Worm (Caenorhabditis elegans) whole organism, young adult: Measurements from ENCODE around the gene toh-1.

Experiments
- B0019.2 ChIP-seq: fragments of 200-800 bp; sonication (Bioruptor generic); conservative IDR thresholded peaks from 2 replicates; pipeline ENCODE4 v1.3.6; 2022; ENCODE audit warnings: missing genetic modification reagents, missing genetic modification characterization, missing compliant biosample characterization
- C06A6.2 ChIP-seq: fragments of 200-800 bp; sonication (Bioruptor generic); conservative IDR thresholded peaks from 2 replicates; pipeline ENCODE4 v1.3.6; 2022; ENCODE audit warnings: missing genetic modification characterization, missing compliant biosample characterization
- F33H1.4 ChIP-seq: fragments of 200-800 bp; sonication (Bioruptor generic); IDR thresholded peaks from 2 replicates; pipeline ENCODE4 v1.3.6; 2022; ENCODE audit warnings: missing genetic modification reagents, missing genetic modification characterization, missing compliant biosample characterization
- K11D2.4 ChIP-seq: fragments of 200-800 bp; sonication (Bioruptor generic); IDR thresholded peaks from 2 replicates; pipeline ENCODE4 v1.3.6; 2022; ENCODE audit warnings: missing genetic modification reagents, missing genetic modification characterization, missing compliant biosample characterization
- Y53G8AR.9 ChIP-seq: fragments of 200-800 bp; sonication (Bioruptor generic); conservative IDR thresholded peaks from 2 replicates; pipeline ENCODE4 v1.3.6; 2022; ENCODE audit warnings: missing genetic modification reagents, missing genetic modification characterization, missing compliant biosample characterization
- Y67H2A.10 ChIP-seq: fragments of 200-800 bp; sonication (Bioruptor generic); conservative IDR thresholded peaks from 2 replicates; pipeline ENCODE4 v1.3.6; 2022; ENCODE audit warnings: missing genetic modification reagents, missing genetic modification characterization, missing compliant biosample characterization
- Y95B8A.8 ChIP-seq: fragments of 200-800 bp; sonication (Bioruptor generic); IDR thresholded peaks from 2 replicates; pipeline ENCODE4 v1.3.6; 2022; ENCODE audit warnings: missing genetic modification reagents, missing genetic modification characterization, missing compliant biosample characterization
- aptf-2 ChIP-seq: fragments of 200-800 bp; sonication (Bioruptor generic); conservative IDR thresholded peaks from 2 replicates; pipeline ENCODE4 v1.3.6; 2022; ENCODE audit warnings: missing genetic modification reagents, missing genetic modification characterization, missing compliant biosample characterization
- attf-3 ChIP-seq: fragments of 200-800 bp; sonication (Bioruptor generic); conservative IDR thresholded peaks from 2 replicates; pipeline ENCODE4 v1.3.6; 2022; ENCODE audit warnings: missing genetic modification reagents, missing genetic modification characterization, missing compliant biosample characterization
- attf-5 ChIP-seq: fragments of 200-800 bp; sonication (Bioruptor generic); optimal IDR thresholded peaks from 2 replicates; lab custom pipeline; 2018; ENCODE audit warnings: mild to moderate bottlenecking, missing genetic modification characterization, missing compliant biosample characterization
- bed-2 ChIP-seq: fragments of 200-800 bp; sonication (Bioruptor generic); IDR thresholded peaks from 2 replicates; pipeline ENCODE4 v1.3.6; 2022; ENCODE audit warnings: missing genetic modification reagents, missing genetic modification characterization, missing compliant biosample characterization
- cebp-1 ChIP-seq, 2 experiments: fragments of 200-800 bp in 1 of 2; sonication (Bioruptor generic) in 1 of 2; sonication (generic microtip) in 1 of 2; IDR thresholded peaks in 1 of 2; optimal IDR thresholded peaks in 1 of 2; 2 replicates each; pipeline versions ENCODE4 v1.3.6 to Lab custom; 2017 to 2022; ENCODE audit warnings: missing compliant biosample characterization in 2 of 2, missing genetic modification characterization in 2 of 2, mild to moderate bottlenecking in 1 of 2, missing genetic modification reagents in 1 of 2, moderate library complexity in 1 of 2
- ceh-100 ChIP-seq: fragments of 200-800 bp; sonication (Bioruptor generic); IDR thresholded peaks from 2 replicates; pipeline ENCODE4 v1.3.6; 2022; ENCODE audit warnings: missing genetic modification reagents, missing genetic modification characterization, missing compliant biosample characterization
- ceh-27 ChIP-seq: fragments of 200-800 bp; sonication (Bioruptor generic); optimal IDR thresholded peaks from 2 replicates; lab custom pipeline; 2018; ENCODE audit warnings: mild to moderate bottlenecking, missing genetic modification characterization, moderate library complexity, missing compliant biosample characterization
- ceh-91 ChIP-seq: fragments of 200-800 bp; sonication (Bioruptor generic); IDR thresholded peaks from 2 replicates; pipeline ENCODE4 v1.3.6; 2022; ENCODE audit warnings: missing genetic modification reagents, missing genetic modification characterization, missing compliant biosample characterization
- dox-1 ChIP-seq: fragments of 200-800 bp; sonication (Bioruptor generic); IDR thresholded peaks from 2 replicates; pipeline ENCODE4 v1.3.6; 2022; ENCODE audit warnings: missing genetic modification reagents, missing genetic modification characterization, missing compliant biosample characterization
- egl-44 ChIP-seq: fragments of 200-800 bp; sonication (Bioruptor generic); IDR thresholded peaks from 2 replicates; pipeline ENCODE4 v1.3.6; 2022; ENCODE audit warnings: missing genetic modification reagents, missing genetic modification characterization, missing compliant biosample characterization
- egrh-3 ChIP-seq: fragments of 200-800 bp; sonication (Bioruptor generic); IDR thresholded peaks from 2 replicates; pipeline ENCODE4 v1.3.6; 2022; ENCODE audit warnings: missing genetic modification reagents, missing genetic modification characterization, missing compliant biosample characterization
- ekl-4 ChIP-seq: fragments of 200-800 bp; sonication (Bioruptor generic); IDR thresholded peaks from 2 replicates; pipeline ENCODE4 v1.3.6; 2022; ENCODE audit warnings: missing genetic modification reagents, missing genetic modification characterization, missing compliant biosample characterization
- hmg-1.2 ChIP-seq: fragments of 200-800 bp; sonication (Bioruptor generic); IDR thresholded peaks from 2 replicates; pipeline ENCODE4 v1.3.6; 2022; ENCODE audit warnings: missing genetic modification reagents, missing genetic modification characterization, missing compliant biosample characterization
- let-526 ChIP-seq: fragments of 200-800 bp; sonication (Bioruptor generic); IDR thresholded peaks from 2 replicates; pipeline ENCODE4 v1.3.6; 2022; ENCODE audit warnings: missing genetic modification reagents, missing genetic modification characterization, missing compliant biosample characterization
- lin-26 ChIP-seq: fragments of 200-800 bp; sonication (Bioruptor generic); IDR thresholded peaks from 2 replicates; pipeline ENCODE4 v1.3.6; 2022; ENCODE audit warnings: missing genetic modification reagents, missing genetic modification characterization, missing compliant biosample characterization
- lin-40 ChIP-seq: sonication (generic microtip); optimal IDR thresholded peaks from 2 replicates; lab custom pipeline; 2016; ENCODE audit warnings: missing genetic modification characterization, mild to moderate bottlenecking, missing compliant biosample characterization, missing genotype, missing genetic modification reagents
- lin-54 ChIP-seq: fragments of 200-800 bp; sonication (Bioruptor generic); optimal IDR thresholded peaks from 2 replicates; lab custom pipeline; 2018; ENCODE audit warnings: mild to moderate bottlenecking, missing genetic modification characterization, missing compliant biosample characterization
- lir-1 ChIP-seq: fragments of 200-800 bp; sonication (Bioruptor generic); conservative IDR thresholded peaks from 2 replicates; pipeline ENCODE4 v1.3.6; 2022; ENCODE audit warnings: missing genetic modification reagents, missing genetic modification characterization, missing compliant biosample characterization
- mcd-1 ChIP-seq: fragments of 200-800 bp; sonication (Bioruptor generic); IDR thresholded peaks from 2 replicates; pipeline ENCODE4 v1.3.6; 2022; ENCODE audit warnings: missing genetic modification reagents, missing genetic modification characterization, missing compliant biosample characterization
- nfyb-1 ChIP-seq: fragments of 200-800 bp; sonication (Bioruptor generic); IDR thresholded peaks from 2 replicates; pipeline ENCODE4 v1.3.6; 2022; ENCODE audit warnings: missing genetic modification reagents, missing genetic modification characterization, missing compliant biosample characterization
- pbrm-1 ChIP-seq: fragments of 200-800 bp; sonication (Bioruptor generic); IDR thresholded peaks from 2 replicates; pipeline ENCODE4 v1.3.6; 2022; ENCODE audit warnings: missing genetic modification reagents, missing genetic modification characterization, missing compliant biosample characterization
- rcor-1 ChIP-seq: fragments of 200-800 bp; sonication (Bioruptor generic); IDR thresholded peaks from 2 replicates; pipeline ENCODE4 v1.3.6; 2022; ENCODE audit warnings: missing genetic modification reagents, missing genetic modification characterization, missing compliant biosample characterization
- sea-2 ChIP-seq: fragments of 200-800 bp; sonication (Bioruptor generic); IDR thresholded peaks from 2 replicates; pipeline ENCODE4 v1.3.6; 2022; ENCODE audit warnings: missing genetic modification characterization, missing compliant biosample characterization
- ztf-28 ChIP-seq: fragments of 200-800 bp; sonication (Bioruptor generic); IDR thresholded peaks from 2 replicates; pipeline ENCODE4 v1.3.6; 2022; ENCODE audit warnings: missing genetic modification reagents, missing genetic modification characterization, missing compliant biosample characterization
- ztf-6 ChIP-seq: fragments of 200-800 bp; sonication (Bioruptor generic); IDR thresholded peaks from 2 replicates; pipeline ENCODE4 v1.3.6; 2022; ENCODE audit warnings: missing genetic modification reagents, missing genetic modification characterization, missing compliant biosample characterization

Gene toh-1

ce11 chrIII:3854868-3855267, 46.0 kb upstream of the toh-1 start:
- TF ChIP-seq rcor-1 (peak; percentile 72), lir-1 (peak; percentile 76), cebp-1 (GFP tag; IDR thresholded peaks at IDR 0.05; lab: Robert Waterston, UW) (peak; percentile 79), cebp-1 (tag; optimal IDR thresholded peaks at IDR 0.05; lab: Kevin White, UChicago) (peak; percentile 46), attf-5 (GFP tag; lab: Kevin White, UChicago) (peak; percentile 60), let-526 (GFP tag; lab: Robert Waterston, UW) (peak; percentile 88), ceh-27 (peak; percentile 20), dox-1 (GFP tag; lab: Robert Waterston, UW) (peak; percentile 88), nfyb-1 (GFP tag; lab: Robert Waterston, UW) (peak; percentile 94), Y67H2A.10 (GFP tag; lab: Robert Waterston, UW) (peak; percentile 80), C06A6.2 (GFP tag; lab: Robert Waterston, UW) (peak; percentile 69; the same call in 1 of the 2 replicates), B0019.2 (GFP tag; lab: Robert Waterston, UW) (0 out of 2 replicates have a peak, but pooled peaks have one; percentile 29), aptf-2 (GFP tag; lab: Robert Waterston, UW) (peak; percentile 60; the same call in 1 of the 2 replicates), F33H1.4 (GFP tag; lab: Robert Waterston, UW) (peak; percentile 60; the same call in 1 of the 2 replicates), Y53G8AR.9 (GFP tag; lab: Robert Waterston, UW) (0 out of 2 replicates have a peak, but pooled peaks have one; percentile 46), K11D2.4 (GFP tag; lab: Robert Waterston, UW) (peak; percentile 95), attf-3 (GFP tag; lab: Robert Waterston, UW) (peak; percentile 78), pbrm-1 (GFP tag; lab: Robert Waterston, UW) (peak; percentile 88), Y95B8A.8 (GFP tag; lab: Robert Waterston, UW) (peak; percentile 52; the same call in 1 of the 2 replicates), bed-2 (GFP tag; lab: Robert Waterston, UW) (peak; percentile 91), sea-2 (GFP tag; lab: Robert Waterston, UW) (peak; percentile 83; the same call in 1 of the 2 replicates), egl-44 (GFP tag; lab: Robert Waterston, UW) (0 out of 2 replicates have a peak, but pooled peaks have one; percentile 61), lin-54 (GFP tag; lab: Kevin White, UChicago) (peak; percentile 22), ztf-6 (peak; percentile 46; the same call in 1 of the 2 replicates), egrh-3 (GFP tag; lab: Robert Waterston, UW) (peak; percentile 70), ceh-91 (GFP tag; lab: Robert Waterston, UW) (peak; percentile 49; the same call in 1 of the 2 replicates), ceh-100 (GFP tag; lab: Robert Waterston, UW) (peak; percentile 44; the same call in 1 of the 2 replicates), lin-40 (tag; lab: Kevin White, UChicago) (peak; percentile 35), lin-26 (0 out of 2 replicates have a peak, but pooled peaks have one; percentile 53), ztf-28 (peak; percentile 80; the same call in 1 of the 2 replicates), mcd-1 (GFP tag; lab: Robert Waterston, UW) (peak; percentile 95), ekl-4 (GFP tag; lab: Robert Waterston, UW) (peak; percentile 70), hmg-1.2 (GFP tag; lab: Robert Waterston, UW) (peak; percentile 98)

ce11 chrIII:3852030-3852579, 43.3 kb upstream of the toh-1 start, which contains the start of gene cyp-25A4:
TSS of gene cyp-25A4 (minus strand) at chrIII:3852080.
- TF ChIP-seq mcd-1 (GFP tag; lab: Robert Waterston, UW) (peak; percentile 75), hmg-1.2 (GFP tag; lab: Robert Waterston, UW) (peak; percentile 54; the same call in 1 of the 2 replicates), cebp-1 (GFP tag; IDR thresholded peaks at IDR 0.05; lab: Robert Waterston, UW) (peak; percentile 83), cebp-1 (tag; optimal IDR thresholded peaks at IDR 0.05; lab: Kevin White, UChicago) (peak; percentile 75)

ce11 chrIII:3845708-3846107, 36.9 kb upstream of the toh-1 start:
- TF ChIP-seq egrh-3 (GFP tag; lab: Robert Waterston, UW) = peak; percentile 83
- peak; percentile 25; the same call in 1 of the 2 replicates for TF ChIP-seq Y53G8AR.9 (GFP tag; lab: Robert Waterston, UW)
- TF ChIP-seq, all 124 proteins: peak for 2; not testable (repeated sequence) for 122
